Worm (Caenorhabditis elegans) whole organism, dauer: ENCODE data around the gene C44E12.1.

ENCODE experiments used
- unc-62 ChIP-seq: sonication (generic microtip); optimal IDR thresholded peaks from 2 replicates; lab custom pipeline; 2017; ENCODE audit warnings: missing biosample characterization, missing genetic modification reagents, missing genetic modification characterization

C44E12.1 gene

ce11 chrX:7638790-7639189 is 42.1 kb downstream of the C44E12.1 start:
- TF ChIP-seq unc-62 (GFP tag; lab: Kevin White, UChicago): no peak

ce11 chrX:7640391-7640790 is 43.7 kb downstream of the C44E12.1 start:
- no peak for TF ChIP-seq unc-62 (GFP tag; lab: Kevin White, UChicago)

ce11 chrX:7640811-7641210 is 44.1 kb downstream of the C44E12.1 start:
- TF ChIP-seq unc-62 (GFP tag; lab: Kevin White, UChicago): no peak

- TF ChIP-seq unc-62 (GFP tag; lab: Kevin White, UChicago): no peak
These were observed 48.6 kb downstream of the C44E12.1 start, which contains the start of gene F26A10.2 for ce11 chrX:7645313-7645712. Gene F26A10.2 (minus strand): TSS chrX:7645413.
